Fruit fly (Drosophila melanogaster) whole organism, embryonic: ENCODE measurements around the gene amos.

Experiments used
- Ada2b ChIP-seq: fragments of 200-800 bp; sonication (Bioruptor generic); IDR thresholded peaks from 2 replicates; pipeline ENCODE4 v1.3.6; 2022; ENCODE audit warnings: missing biosample characterization, missing genetic modification characterization
- BtbVII ChIP-seq: fragments of 200-800 bp; sonication (Bioruptor generic); optimal IDR thresholded peaks from 3 replicates; lab custom pipeline; 2017; ENCODE audit warnings: missing biosample characterization, mild to moderate bottlenecking, missing genetic modification characterization
- CG10209 ChIP-seq: fragments of 200-800 bp; sonication (Bioruptor generic); optimal IDR thresholded peaks from 3 replicates; lab custom pipeline; 2017; ENCODE audit warnings: missing biosample characterization, mild to moderate bottlenecking, missing genetic modification characterization, missing genetic modification reagents
- CG10462 ChIP-seq: fragments of 200-800 bp; sonication (Bioruptor generic); optimal IDR thresholded peaks from 2 replicates; lab custom pipeline; 2016; ENCODE audit warnings: missing biosample characterization, missing genetic modification characterization
- CG11085 ChIP-seq: fragments of 200-800 bp; sonication (Bioruptor generic); IDR thresholded peaks from 2 replicates; pipeline ENCODE4 v1.3.6; 2022; ENCODE audit warnings: missing biosample characterization, missing genetic modification characterization
- CG11247 ChIP-seq: fragments of 200-800 bp; sonication (Bioruptor generic); IDR thresholded peaks from 2 replicates; pipeline ENCODE4 v1.3.6; 2022; ENCODE audit warnings: missing biosample characterization, missing genetic modification characterization
- CG11723 ChIP-seq: fragments of 200-800 bp; sonication (Bioruptor generic); optimal IDR thresholded peaks from 2 replicates; lab custom pipeline; 2017; ENCODE audit warnings: missing biosample characterization, mild to moderate bottlenecking, missing genetic modification characterization
- CG12659 ChIP-seq: fragments of 200-800 bp; sonication (Bioruptor generic); optimal IDR thresholded peaks from 3 replicates; lab custom pipeline; 2017; ENCODE audit warnings: mild to moderate bottlenecking, missing biosample characterization, missing genetic modification reagents, missing genetic modification characterization
- CG13424 ChIP-seq: fragments of 200-800 bp; sonication (Bioruptor generic); optimal IDR thresholded peaks from 2 replicates; lab custom pipeline; 2019; ENCODE audit warnings: missing biosample characterization, mild to moderate bottlenecking, missing genetic modification characterization, moderate library complexity
- CG13894 ChIP-seq: fragments of 200-800 bp; sonication (Bioruptor generic); optimal IDR thresholded peaks from 3 replicates; lab custom pipeline; 2018; ENCODE audit warnings: missing biosample characterization, mild to moderate bottlenecking, missing genetic modification characterization, moderate library complexity
- CG15269 ChIP-seq: fragments of 200-800 bp; sonication (Bioruptor generic); optimal IDR thresholded peaks from 2 replicates; lab custom pipeline; 2018; ENCODE audit warnings: missing biosample characterization, mild to moderate bottlenecking, missing genetic modification characterization, moderate library complexity
- CG1603 ChIP-seq: fragments of 200-800 bp; sonication (Bioruptor generic); optimal IDR thresholded peaks from 2 replicates; lab custom pipeline; 2019; ENCODE audit warnings: missing biosample characterization, mild to moderate bottlenecking, missing genetic modification characterization, moderate library complexity
- CG18011 ChIP-seq: fragments of 200-800 bp; sonication (Bioruptor generic); optimal IDR thresholded peaks from 2 replicates; lab custom pipeline; 2017; ENCODE audit warnings: missing biosample characterization, missing genetic modification characterization, mild to moderate bottlenecking, moderate library complexity, missing genotype
- CG18599 ChIP-seq: fragments of 200-800 bp; sonication (Bioruptor generic); optimal IDR thresholded peaks from 3 replicates; lab custom pipeline; 2017; ENCODE audit warnings: missing biosample characterization, missing genetic modification characterization, mild to moderate bottlenecking, moderate library complexity, missing genetic modification reagents
- CG2202 ChIP-seq: fragments of 200-800 bp; sonication (Bioruptor generic); optimal IDR thresholded peaks from 2 replicates; lab custom pipeline; 2018; ENCODE audit warnings: missing biosample characterization, mild to moderate bottlenecking, missing genetic modification characterization
- CG30431 ChIP-seq: fragments of 200-800 bp; sonication (Bioruptor generic); optimal IDR thresholded peaks from 2 replicates; lab custom pipeline; 2017; ENCODE audit warnings: missing biosample characterization, missing genetic modification characterization
- CG34422 ChIP-seq: fragments of 200-800 bp; sonication (Bioruptor generic); IDR thresholded peaks from 3 replicates; pipeline ENCODE4 v1.3.6; 2022; ENCODE audit warnings: missing biosample characterization, missing genetic modification characterization
- CG3847 ChIP-seq: fragments of 200-800 bp; sonication (Bioruptor generic); IDR thresholded peaks from 2 replicates; pipeline ENCODE4 v1.3.6; 2022; ENCODE audit warnings: missing biosample characterization, missing genetic modification characterization
- CG4282 ChIP-seq: fragments of 200-800 bp; sonication (Bioruptor generic); optimal IDR thresholded peaks from 2 replicates; lab custom pipeline; 2016; ENCODE audit warnings: missing biosample characterization, missing genetic modification characterization
- CG7786 ChIP-seq: fragments of 200-800 bp; sonication (Bioruptor generic); optimal IDR thresholded peaks from 2 replicates; lab custom pipeline; 2016; ENCODE audit warnings: missing biosample characterization, missing genetic modification characterization
- CG7987 ChIP-seq: fragments of 200-800 bp; sonication (Bioruptor generic); optimal IDR thresholded peaks from 2 replicates; lab custom pipeline; 2018; ENCODE audit warnings: missing biosample characterization, mild to moderate bottlenecking, missing genetic modification characterization, moderate library complexity
- Gsc ChIP-seq: fragments of 200-800 bp; sonication (Bioruptor generic); IDR thresholded peaks from 2 replicates; pipeline ENCODE4 v1.3.6; 2022; ENCODE audit warnings: missing biosample characterization, missing genetic modification characterization
- Hand ChIP-seq: fragments of 200-800 bp; sonication (Bioruptor generic); optimal IDR thresholded peaks from 2 replicates; lab custom pipeline; 2017; ENCODE audit warnings: mild to moderate bottlenecking, missing biosample characterization, missing genetic modification reagents, missing genetic modification characterization
- Hey ChIP-seq: fragments of 200-800 bp; sonication (Bioruptor generic); optimal IDR thresholded peaks from 3 replicates; lab custom pipeline; 2018; ENCODE audit warnings: missing biosample characterization, mild to moderate bottlenecking, missing genetic modification characterization
- HmgZ ChIP-seq: fragments of 200-800 bp; sonication (Bioruptor generic); optimal IDR thresholded peaks from 2 replicates; lab custom pipeline; 2018; ENCODE audit warnings: missing biosample characterization, mild to moderate bottlenecking, missing genetic modification characterization
- Lim3 ChIP-seq: fragments of 200-800 bp; sonication (Bioruptor generic); IDR thresholded peaks from 2 replicates; pipeline ENCODE4 v1.3.6; 2022; ENCODE audit warnings: missing biosample characterization, missing genetic modification characterization
- Med ChIP-seq: fragments of 200-800 bp; sonication (Bioruptor generic); peaks from one replicate; lab custom pipeline; 2016; ENCODE audit warnings: missing biosample characterization, missing genetic modification characterization, mild to moderate bottlenecking, inconsistent platforms, moderate library complexity
- NC2β ChIP-seq: fragments of 200-800 bp; sonication (Bioruptor generic); optimal IDR thresholded peaks from 2 replicates; lab custom pipeline; 2016; ENCODE audit warnings: missing biosample characterization, missing genetic modification characterization
- Rfx ChIP-seq: fragments of 200-800 bp; sonication (Bioruptor generic); IDR thresholded peaks from 2 replicates; pipeline ENCODE4 v1.3.6; 2022; ENCODE audit warnings: missing biosample characterization, missing genetic modification characterization
- ato ChIP-seq: fragments of 200-800 bp; sonication (Bioruptor generic); IDR thresholded peaks from 2 replicates; pipeline ENCODE4 v1.3.6; 2022; ENCODE audit warnings: missing biosample characterization, missing genetic modification characterization; ENCODE audit not compliant: partially characterized antibody
- bab2 ChIP-seq: fragments of 200-800 bp; sonication (Bioruptor generic); optimal IDR thresholded peaks from 2 replicates; lab custom pipeline; 2016; ENCODE audit warnings: missing biosample characterization, missing genetic modification characterization
- eve ChIP-seq, 2 experiments: fragments of >200 bp; optimal IDR thresholded peaks; 2 replicates each; lab custom pipeline; 2017; ENCODE audit warnings: missing biosample characterization in 2 of 2, missing genetic modification characterization in 2 of 2
- fu2 ChIP-seq: fragments of 200-800 bp; sonication (Bioruptor generic); optimal IDR thresholded peaks from 2 replicates; lab custom pipeline; 2016; ENCODE audit warnings: missing biosample characterization, missing genetic modification characterization
- gem ChIP-seq: fragments of 200-800 bp; sonication (Bioruptor generic); optimal IDR thresholded peaks from 2 replicates; lab custom pipeline; 2019; ENCODE audit warnings: missing biosample characterization, mild to moderate bottlenecking, missing genetic modification characterization, moderate library complexity
- gt ChIP-seq: fragments of 200-800 bp; sonication (Bioruptor generic); IDR thresholded peaks from 2 replicates; pipeline ENCODE4 v1.3.6; 2022; ENCODE audit warnings: missing biosample characterization, missing genetic modification characterization
- jigr1 ChIP-seq: fragments of 200-800 bp; sonication (Bioruptor generic); IDR thresholded peaks from 3 replicates; pipeline ENCODE4 v1.3.6; 2022; ENCODE audit warnings: missing biosample characterization, missing genetic modification characterization
- ken ChIP-seq: fragments of 200-800 bp; sonication (Bioruptor generic); IDR thresholded peaks from 3 replicates; pipeline ENCODE4 v1.3.6; 2022; ENCODE audit warnings: missing biosample characterization, missing genetic modification characterization
- mirr ChIP-seq: fragments of 200-800 bp; sonication (Bioruptor generic); optimal IDR thresholded peaks from 3 replicates; lab custom pipeline; 2018; ENCODE audit warnings: missing biosample characterization, mild to moderate bottlenecking, missing genetic modification characterization
- p53 ChIP-seq: fragments of 200-800 bp; sonication (Bioruptor generic); optimal IDR thresholded peaks from 2 replicates; lab custom pipeline; 2016; ENCODE audit warnings: missing biosample characterization, missing genetic modification characterization
- pum ChIP-seq: fragments of 200-800 bp; sonication (Bioruptor generic); optimal IDR thresholded peaks from 2 replicates; lab custom pipeline; 2016; ENCODE audit warnings: missing biosample characterization, missing genetic modification characterization
- repo ChIP-seq: fragments of 200-800 bp; sonication (Bioruptor generic); optimal IDR thresholded peaks from 2 replicates; lab custom pipeline; 2016; ENCODE audit warnings: missing biosample characterization, missing genetic modification characterization
- row ChIP-seq: fragments of 200-800 bp; sonication (Bioruptor generic); IDR thresholded peaks from 3 replicates; pipeline ENCODE4 v1.3.6; 2022; ENCODE audit warnings: missing biosample characterization, missing genetic modification characterization
- sima ChIP-seq: fragments of 200-800 bp; sonication (Bioruptor generic); optimal IDR thresholded peaks from 2 replicates; lab custom pipeline; 2016; ENCODE audit warnings: missing biosample characterization, missing genetic modification characterization
- sr ChIP-seq: fragments of 200-800 bp; sonication (Bioruptor generic); IDR thresholded peaks from 3 replicates; pipeline ENCODE4 v1.3.6; 2022; ENCODE audit warnings: missing biosample characterization, missing genetic modification characterization
- usp ChIP-seq: fragments of >200 bp; optimal IDR thresholded peaks from 2 replicates; lab custom pipeline; 2017; ENCODE audit warnings: missing biosample characterization, missing genetic modification characterization

Gene amos

dm6 chr2L:18590100-18590941, 6.4 kb downstream of the amos start, which contains the start of the genes Pde11 and CG15160 (continued):
- TF ChIP-seq CG15269 (tag; lab: Kevin White, UChicago) (no peak), jigr1 (GFP tag; lab: Robert Waterston, UW) (peak; percentile 11; the same call in 1 of the 3 replicates), repo (GFP tag; lab: Kevin White, UChicago) (no peak), Lim3 (no peak), CG12659 (GFP tag; lab: Kevin White, UChicago) (peak; percentile 70), Hand (GFP tag; lab: Kevin White, UChicago) (no peak), CG1603 (tag; lab: Kevin White, UChicago) (peak; percentile 74), CG18599 (peak; percentile 13), mirr (no peak), Rfx (peak; percentile 72), Hey (tag; lab: Kevin White, UChicago) (no peak), CG10209 (no peak), CG11085 (peak; percentile 63), CG7987 (GFP tag; lab: Kevin White, UChicago) (peak; percentile 39), fu2 (no peak), ato (GFP tag; lab: Robert Waterston, UW) (peak; percentile 98), gem (tag; lab: Kevin White, UChicago) (no peak), row (GFP tag; lab: Robert Waterston, UW) (peak; percentile 79), CG11723 (no peak), CG13894 (tag; lab: Kevin White, UChicago) (no peak), CG4282 (GFP tag; lab: Kevin White, UChicago) (no peak), HmgZ (tag; lab: Kevin White, UChicago) (peak; percentile 41), p53 (no peak), sima (no peak), ken (GFP tag; lab: Robert Waterston, UW) (peak; percentile 30; the same call in 1 of the 3 replicates), bab2 (no peak), sr (GFP tag; lab: Robert Waterston, UW) (no peak), CG10462 (no peak), NC2β (GFP tag; lab: Kevin White, UChicago) (no peak), Gsc (GFP tag; lab: Robert Waterston, UW) (no peak), CG3847 (GFP tag; lab: Robert Waterston, UW) (peak; percentile 42; the same call in 1 of the 2 replicates), eve (GFP tag; optimal IDR thresholded peaks at IDR 0.05; lab: Kevin White, UChicago) (no peak), CG30431 (no peak), CG18011 (GFP tag; lab: Kevin White, UChicago) (no peak), BtbVII (GFP tag; lab: Kevin White, UChicago) (no peak), CG2202 (tag; lab: Kevin White, UChicago) (no peak), Med (GFP tag; lab: Kevin White, UChicago) (peak; percentile 87), pum (GFP tag; lab: Kevin White, UChicago) (peak; percentile 19), CG13424 (tag; lab: Kevin White, UChicago) (peak; percentile 9), gt (no peak), usp (GFP tag; lab: Kevin White, UChicago) (no peak), CG11247 (GFP tag; lab: Robert Waterston, UW) (no peak), Ada2b (no peak), CG34422 (GFP tag; lab: Robert Waterston, UW) (peak; percentile 41; the same call in 1 of the 3 replicates), CG7786 (GFP tag; lab: Kevin White, UChicago) (peak; percentile 28)
